Worm (Caenorhabditis elegans) whole organism, young adult: ENCODE results near the gene E04F6.8.

Experiments used
- B0019.2 ChIP-seq: fragments of 200-800 bp; sonication (Bioruptor generic); conservative IDR thresholded peaks from 2 replicates; pipeline ENCODE4 v1.3.6; 2022; ENCODE audit warnings: missing genetic modification reagents, missing genetic modification characterization, missing compliant biosample characterization
- B0336.3 ChIP-seq: fragments of 200-800 bp; sonication (Bioruptor generic); IDR thresholded peaks from 2 replicates; pipeline ENCODE4 v1.3.6; 2022; ENCODE audit warnings: missing genetic modification characterization, missing compliant biosample characterization
- C06A6.2 ChIP-seq: fragments of 200-800 bp; sonication (Bioruptor generic); conservative IDR thresholded peaks from 2 replicates; pipeline ENCODE4 v1.3.6; 2022; ENCODE audit warnings: missing genetic modification characterization, missing compliant biosample characterization
- C17E4.6 ChIP-seq: fragments of 200-800 bp; sonication (Bioruptor generic); IDR thresholded peaks from 2 replicates; pipeline ENCODE4 v1.3.6; 2022; ENCODE audit warnings: missing genetic modification reagents, missing genetic modification characterization, missing compliant biosample characterization
- D2030.7 ChIP-seq: fragments of 200-800 bp; sonication (Bioruptor generic); IDR thresholded peaks from 2 replicates; pipeline ENCODE4 v1.3.6; 2022; ENCODE audit warnings: missing genetic modification reagents, missing genetic modification characterization, missing compliant biosample characterization
- F22D6.2 ChIP-seq: sonication (generic microtip); optimal IDR thresholded peaks from 2 replicates; lab custom pipeline; 2016; ENCODE audit warnings: mild to moderate bottlenecking, missing genetic modification characterization, missing compliant biosample characterization
- F23B12.7 ChIP-seq: sonication (generic microtip); optimal IDR thresholded peaks from 2 replicates; lab custom pipeline; 2017; ENCODE audit warnings: missing genetic modification characterization, mild to moderate bottlenecking, missing compliant biosample characterization, antibody characterized with exemption, moderate library complexity; ENCODE audit not compliant: insufficient read depth
- F49E8.2 ChIP-seq: sonication (generic microtip); optimal IDR thresholded peaks from 3 replicates; lab custom pipeline; 2017; ENCODE audit warnings: missing genetic modification characterization, mild to moderate bottlenecking, missing compliant biosample characterization, antibody characterized with exemption, moderate library complexity; ENCODE audit not compliant: insufficient read depth
- F57C9.4 ChIP-seq: sonication (generic microtip); optimal IDR thresholded peaks from 2 replicates; lab custom pipeline; 2017; ENCODE audit warnings: mild to moderate bottlenecking, missing genetic modification characterization, missing compliant biosample characterization
- K11D2.4 ChIP-seq: fragments of 200-800 bp; sonication (Bioruptor generic); IDR thresholded peaks from 2 replicates; pipeline ENCODE4 v1.3.6; 2022; ENCODE audit warnings: missing genetic modification reagents, missing genetic modification characterization, missing compliant biosample characterization
- T07F8.4 ChIP-seq: sonication (generic microtip); optimal IDR thresholded peaks from 2 replicates; lab custom pipeline; 2016; ENCODE audit warnings: mild to moderate bottlenecking, missing genetic modification characterization, moderate library complexity, missing compliant biosample characterization
- Y53F4B.3 ChIP-seq: fragments of 200-800 bp; sonication (Bioruptor generic); IDR thresholded peaks from 2 replicates; pipeline ENCODE4 v1.3.6; 2022; ENCODE audit warnings: missing genetic modification reagents, missing genetic modification characterization, missing compliant biosample characterization
- Y53G8AR.9 ChIP-seq: fragments of 200-800 bp; sonication (Bioruptor generic); conservative IDR thresholded peaks from 2 replicates; pipeline ENCODE4 v1.3.6; 2022; ENCODE audit warnings: missing genetic modification reagents, missing genetic modification characterization, missing compliant biosample characterization
- ZK185.1 ChIP-seq: sonication (generic microtip); optimal IDR thresholded peaks from 2 replicates; lab custom pipeline; 2016; ENCODE audit warnings: mild to moderate bottlenecking, missing genetic modification characterization, missing compliant biosample characterization; ENCODE audit not compliant: poor library complexity, severe bottlenecking
- akir-1 ChIP-seq: fragments of 200-800 bp; sonication (Bioruptor generic); optimal IDR thresholded peaks from 2 replicates; lab custom pipeline; 2018; ENCODE audit warnings: mild to moderate bottlenecking, missing genetic modification characterization, moderate library complexity, missing compliant biosample characterization
- athp-1 ChIP-seq: sonication (generic microtip); optimal IDR thresholded peaks from 2 replicates; lab custom pipeline; 2017; ENCODE audit warnings: mild to moderate bottlenecking, missing genetic modification characterization, missing compliant biosample characterization
- attf-6 ChIP-seq: fragments of 200-800 bp; sonication (Bioruptor generic); IDR thresholded peaks from 2 replicates; pipeline ENCODE4 v1.3.6; 2022; ENCODE audit warnings: missing genetic modification reagents, missing genetic modification characterization, missing compliant biosample characterization
- cebp-1 ChIP-seq, 2 experiments: fragments of 200-800 bp in 1 of 2; sonication (Bioruptor generic) in 1 of 2; sonication (generic microtip) in 1 of 2; IDR thresholded peaks in 1 of 2; optimal IDR thresholded peaks in 1 of 2; 2 replicates each; pipeline versions ENCODE4 v1.3.6 to Lab custom; 2017 to 2022; ENCODE audit warnings: missing compliant biosample characterization in 2 of 2, missing genetic modification characterization in 2 of 2, mild to moderate bottlenecking in 1 of 2, missing genetic modification reagents in 1 of 2, moderate library complexity in 1 of 2
- cebp-2 ChIP-seq: fragments of 200-800 bp; sonication (Bioruptor generic); IDR thresholded peaks from 2 replicates; pipeline ENCODE4 v1.3.6; 2022; ENCODE audit warnings: missing genetic modification characterization, missing compliant biosample characterization
- ceh-40 ChIP-seq: fragments of 200-800 bp; sonication (Bioruptor generic); IDR thresholded peaks from 2 replicates; pipeline ENCODE4 v1.3.6; 2022; ENCODE audit warnings: missing genetic modification characterization, missing compliant biosample characterization
- ceh-79 ChIP-seq: sonication (generic microtip); optimal IDR thresholded peaks from 2 replicates; lab custom pipeline; 2017; ENCODE audit warnings: mild to moderate bottlenecking, missing genetic modification characterization, missing compliant biosample characterization
- dox-1 ChIP-seq: fragments of 200-800 bp; sonication (Bioruptor generic); IDR thresholded peaks from 2 replicates; pipeline ENCODE4 v1.3.6; 2022; ENCODE audit warnings: missing genetic modification reagents, missing genetic modification characterization, missing compliant biosample characterization
- efl-1 ChIP-seq: fragments of 150-350 bp; optimal IDR thresholded peaks from 2 replicates; lab custom pipeline; 2014; ENCODE audit warnings: missing biosample characterization, missing genetic modification reagents, missing genetic modification characterization
- egl-44 ChIP-seq: fragments of 200-800 bp; sonication (Bioruptor generic); IDR thresholded peaks from 2 replicates; pipeline ENCODE4 v1.3.6; 2022; ENCODE audit warnings: missing genetic modification reagents, missing genetic modification characterization, missing compliant biosample characterization
- ets-4 ChIP-seq: fragments of 200-800 bp; sonication (Bioruptor generic); optimal IDR thresholded peaks from 2 replicates; lab custom pipeline; 2018; ENCODE audit warnings: mild to moderate bottlenecking, missing genetic modification characterization, missing compliant biosample characterization
- hmg-1.2 ChIP-seq: fragments of 200-800 bp; sonication (Bioruptor generic); IDR thresholded peaks from 2 replicates; pipeline ENCODE4 v1.3.6; 2022; ENCODE audit warnings: missing genetic modification reagents, missing genetic modification characterization, missing compliant biosample characterization
- let-526 ChIP-seq: fragments of 200-800 bp; sonication (Bioruptor generic); IDR thresholded peaks from 2 replicates; pipeline ENCODE4 v1.3.6; 2022; ENCODE audit warnings: missing genetic modification reagents, missing genetic modification characterization, missing compliant biosample characterization
- madf-10 ChIP-seq: sonication (generic microtip); optimal IDR thresholded peaks from 2 replicates; lab custom pipeline; 2016; ENCODE audit warnings: mild to moderate bottlenecking, missing genetic modification characterization, missing compliant biosample characterization
- mcd-1 ChIP-seq: fragments of 200-800 bp; sonication (Bioruptor generic); IDR thresholded peaks from 2 replicates; pipeline ENCODE4 v1.3.6; 2022; ENCODE audit warnings: missing genetic modification reagents, missing genetic modification characterization, missing compliant biosample characterization
- mel-28 ChIP-seq: sonication (generic microtip); optimal IDR thresholded peaks from 2 replicates; lab custom pipeline; 2016; ENCODE audit warnings: borderline replicate concordance, mild to moderate bottlenecking, missing genetic modification characterization, missing compliant biosample characterization
- mes-4 ChIP-seq: sonication (generic microtip); optimal IDR thresholded peaks from 2 replicates; lab custom pipeline; 2016; ENCODE audit warnings: missing genotype, missing genetic modification characterization, missing compliant biosample characterization
- mxl-1 ChIP-seq: sonication (generic microtip); optimal IDR thresholded peaks from 2 replicates; lab custom pipeline; 2016; ENCODE audit warnings: missing genetic modification characterization, missing compliant biosample characterization
- nfya-2 ChIP-seq: fragments of 200-800 bp; sonication (Bioruptor generic); IDR thresholded peaks from 2 replicates; pipeline ENCODE4 v1.3.6; 2022; ENCODE audit warnings: missing genetic modification reagents, missing genetic modification characterization, missing compliant biosample characterization
- nhr-27 ChIP-seq: fragments of 200-800 bp; sonication (Bioruptor generic); optimal IDR thresholded peaks from 2 replicates; lab custom pipeline; 2018; ENCODE audit warnings: mild to moderate bottlenecking, missing genetic modification characterization, moderate library complexity, missing compliant biosample characterization
- rcor-1 ChIP-seq: fragments of 200-800 bp; sonication (Bioruptor generic); IDR thresholded peaks from 2 replicates; pipeline ENCODE4 v1.3.6; 2022; ENCODE audit warnings: missing genetic modification reagents, missing genetic modification characterization, missing compliant biosample characterization
- rpc-1 ChIP-seq, 2 experiments: fragments of 150-350 bp in 1 of 2; sonication (generic microtip) in 1 of 2; optimal IDR thresholded peaks; 2 replicates each; lab custom pipeline; 2014 to 2018; ENCODE audit warnings: missing biosample characterization in 1 of 2, missing genetic modification characterization in 1 of 2, missing genetic modification reagents in 1 of 2, missing genotype in 1 of 2
- sdz-38 ChIP-seq: sonication (generic microtip); optimal IDR thresholded peaks from 2 replicates; lab custom pipeline; 2016; ENCODE audit warnings: missing genotype, missing genetic modification characterization, missing compliant biosample characterization
- snpc-1.1 ChIP-seq: sonication (generic microtip); optimal IDR thresholded peaks from 2 replicates; lab custom pipeline; 2017; ENCODE audit warnings: missing genetic modification characterization, mild to moderate bottlenecking, missing compliant biosample characterization, antibody characterized with exemption, moderate library complexity, missing genotype, missing genetic modification reagents; ENCODE audit not compliant: insufficient read depth
- snpc-3.4 ChIP-seq: sonication (generic microtip); optimal IDR thresholded peaks from 2 replicates; lab custom pipeline; 2017; ENCODE audit warnings: missing genetic modification characterization, mild to moderate bottlenecking, missing compliant biosample characterization, antibody characterized with exemption, moderate library complexity, missing genotype, missing genetic modification reagents
- tlf-1 ChIP-seq: fragments of 200-800 bp; sonication (Bioruptor generic); optimal IDR thresholded peaks from 2 replicates; lab custom pipeline; 2018; ENCODE audit warnings: mild to moderate bottlenecking, missing genetic modification characterization, missing compliant biosample characterization
- unc-62 ChIP-seq: fragments of 150-350 bp; optimal IDR thresholded peaks from 2 replicates; lab custom pipeline; 2014; ENCODE audit warnings: missing biosample characterization, missing genetic modification reagents, missing genetic modification characterization
- zim-3 ChIP-seq: sonication (generic microtip); optimal IDR thresholded peaks from 2 replicates; lab custom pipeline; 2017; ENCODE audit warnings: mild to moderate bottlenecking, missing genetic modification characterization, moderate library complexity, missing compliant biosample characterization
- ztf-25 ChIP-seq: fragments of 200-800 bp; sonication (Bioruptor generic); IDR thresholded peaks from 2 replicates; pipeline ENCODE4 v1.3.6; 2022; ENCODE audit warnings: missing genetic modification reagents, missing genetic modification characterization, missing compliant biosample characterization
- ztf-26 ChIP-seq: sonication (generic microtip); optimal IDR thresholded peaks from 2 replicates; lab custom pipeline; 2017; ENCODE audit warnings: missing genetic modification characterization, missing compliant biosample characterization
- ztf-6 ChIP-seq: fragments of 200-800 bp; sonication (Bioruptor generic); IDR thresholded peaks from 2 replicates; pipeline ENCODE4 v1.3.6; 2022; ENCODE audit warnings: missing genetic modification reagents, missing genetic modification characterization, missing compliant biosample characterization

Gene E04F6.8

DNA sequence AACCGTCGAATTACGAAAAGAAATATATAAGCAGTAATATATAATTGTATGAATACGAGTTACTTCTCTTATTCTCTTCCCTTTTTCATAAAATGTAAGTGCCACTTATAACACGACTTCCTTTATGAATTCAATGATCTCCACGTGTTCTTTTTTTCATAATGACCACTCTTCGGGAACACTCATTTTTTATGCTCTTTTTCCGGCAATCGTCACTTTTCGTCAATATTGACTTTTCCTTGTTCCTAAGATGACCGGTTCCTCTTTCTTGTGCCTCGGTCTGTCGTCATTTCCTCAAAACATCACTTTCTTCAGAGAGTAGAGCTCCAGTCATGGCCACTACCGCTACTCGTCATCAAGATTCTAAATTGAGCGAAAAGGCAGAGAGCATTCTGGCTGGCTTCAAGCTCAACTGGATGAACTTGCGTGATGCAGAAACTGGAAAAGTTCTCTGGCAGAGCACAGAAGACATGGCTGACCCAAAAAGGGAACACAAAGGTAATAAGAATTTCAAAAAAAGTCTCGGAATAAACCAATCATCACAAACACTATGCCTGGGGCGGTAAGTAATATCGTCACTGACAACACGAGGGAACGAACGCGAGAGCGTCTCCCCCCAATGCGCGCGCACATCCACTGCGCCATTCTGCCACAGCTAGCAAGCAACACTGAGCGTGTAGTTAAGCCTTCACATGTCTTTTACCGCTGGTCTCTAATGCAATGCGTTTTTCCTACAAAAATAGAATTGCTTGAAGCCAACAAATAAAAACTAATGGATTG lies 27.5 kb downstream of the E04F6.8 start, which contains the start of gene pdl-1 (continued):
- TF ChIP-seq mel-28 (tag; lab: Kevin White, UChicago) (peak; percentile 57), B0019.2 (0 out of 2 replicates have a peak, but pooled peaks have one; percentile 26), let-526 (GFP tag; lab: Robert Waterston, UW) (peak; percentile 39; the same call in 1 of the 2 replicates), rcor-1 (GFP tag; lab: Robert Waterston, UW) (peak; percentile 67), egl-44 (GFP tag; lab: Robert Waterston, UW) (peak; percentile 94), B0336.3 (GFP tag; lab: Robert Waterston, UW) (no peak; the same call in 1 of the 2 replicates), F49E8.2 (tag; lab: Kevin White, UChicago) (no peak), ztf-26 (tag; lab: Kevin White, UChicago) (peak; percentile 73), ztf-6 (no peak), K11D2.4 (peak; percentile 71; the same call in 1 of the 2 replicates), F57C9.4 (tag; lab: Kevin White, UChicago) (peak; percentile 65), efl-1 (GFP tag; lab: Kevin White, UChicago) (no peak), attf-6 (GFP tag; lab: Robert Waterston, UW) (no peak; the same call in none of the 2 replicates), T07F8.4 (peak; percentile 86), sdz-38 (tag; lab: Kevin White, UChicago) (no peak), rpc-1 (optimal IDR thresholded peaks at IDR 0.05; lab: Kevin White, UChicago) (peak; percentile 99), rpc-1 (tag; optimal IDR thresholded peaks at IDR 0.05; lab: Kevin White, UChicago) (peak; percentile 98), zim-3 (peak; percentile 86), dox-1 (peak; percentile 92), C17E4.6 (GFP tag; lab: Robert Waterston, UW) (peak; percentile 63; the same call in 1 of the 2 replicates), snpc-1.1 (tag; lab: Kevin White, UChicago) (peak; percentile 59), athp-1 (tag; lab: Kevin White, UChicago) (peak; percentile 84), hmg-1.2 (GFP tag; lab: Robert Waterston, UW) (peak; percentile 78), Y53F4B.3 (GFP tag; lab: Robert Waterston, UW) (peak; percentile 68; the same call in 1 of the 2 replicates), ceh-79 (peak; percentile 91), akir-1 (GFP tag; lab: Kevin White, UChicago) (peak; percentile 73), F22D6.2 (tag; lab: Kevin White, UChicago) (peak; percentile 6), cebp-1 (GFP tag; IDR thresholded peaks at IDR 0.05; lab: Robert Waterston, UW) (no peak), cebp-1 (tag; optimal IDR thresholded peaks at IDR 0.05; lab: Kevin White, UChicago) (peak; percentile 80), F23B12.7 (peak; percentile 54), nfya-2 (no peak), madf-10 (peak; percentile 86), tlf-1 (GFP tag; lab: Kevin White, UChicago) (peak; percentile 39), nhr-27 (tag; lab: Kevin White, UChicago) (peak; percentile 84), ztf-25 (GFP tag; lab: Robert Waterston, UW) (peak; percentile 84; the same call in 1 of the 2 replicates), snpc-3.4 (peak; percentile 87), Y53G8AR.9 (GFP tag; lab: Robert Waterston, UW) (peak; percentile 58; the same call in 1 of the 2 replicates), unc-62 (GFP tag; lab: Kevin White, UChicago) (no peak), D2030.7 (GFP tag; lab: Robert Waterston, UW) (peak; percentile 78), ZK185.1 (tag; lab: Kevin White, UChicago) (peak; percentile 94), mxl-1 (tag; lab: Kevin White, UChicago) (peak; percentile 75), mes-4 (tag; lab: Kevin White, UChicago) (peak; percentile 91), cebp-2 (peak; percentile 95), mcd-1 (GFP tag; lab: Robert Waterston, UW) (peak; percentile 66), C06A6.2 (GFP tag; lab: Robert Waterston, UW) (0 out of 2 replicates have a peak, but pooled peaks have one; percentile 43), ceh-40 (GFP tag; lab: Robert Waterston, UW) (peak; percentile 91), ets-4 (GFP tag; lab: Kevin White, UChicago) (peak; percentile 62)
